Worm (Caenorhabditis elegans) whole organism, L1 larva: Measurements from ENCODE around the gene cid-1.
A peak's percentile ranks its signal among the peaks of the same experiment; 100 is the strongest.

ENCODE experiments used
- C04F5.9 ChIP-seq: sonication (generic microtip); optimal IDR thresholded peaks from 2 replicates; lab custom pipeline; 2016; ENCODE audit warnings: missing genetic modification characterization, missing compliant biosample characterization
- C16A3.4 ChIP-seq: fragments of 150-350 bp; optimal IDR thresholded peaks from 2 replicates; lab custom pipeline; 2014; ENCODE audit warnings: missing biosample characterization, missing genetic modification characterization
- C34B4.2 ChIP-seq: sonication (generic microtip); optimal IDR thresholded peaks from 2 replicates; lab custom pipeline; 2017; ENCODE audit warnings: mild to moderate bottlenecking, missing genetic modification characterization, missing compliant biosample characterization
- Y116A8C.19 ChIP-seq: sonication (generic microtip); optimal IDR thresholded peaks from 2 replicates; lab custom pipeline; 2016; ENCODE audit warnings: missing compliant biosample characterization, missing genetic modification characterization, borderline replicate concordance
- aly-2 ChIP-seq: fragments of 150-350 bp; optimal IDR thresholded peaks from 2 replicates; lab custom pipeline; 2014; ENCODE audit warnings: missing biosample characterization, missing genetic modification characterization
- blmp-1 ChIP-seq: fragments of 150-350 bp; optimal IDR thresholded peaks from 2 replicates; lab custom pipeline; 2014; ENCODE audit warnings: missing biosample characterization, missing genetic modification characterization
- ceh-90 ChIP-seq: sonication (generic microtip); optimal IDR thresholded peaks from 2 replicates; lab custom pipeline; 2016; ENCODE audit warnings: missing genetic modification characterization, missing compliant biosample characterization
- ces-1 ChIP-seq: fragments of 150-350 bp; optimal IDR thresholded peaks from 2 replicates; lab custom pipeline; 2014; ENCODE audit warnings: missing biosample characterization, missing genetic modification reagents, missing genetic modification characterization
- dpl-1 ChIP-seq, 3 experiments: fragments of 150-350 bp in 2 of 3; sonication (generic microtip) in 1 of 3; optimal IDR thresholded peaks; 2 replicates each; lab custom pipeline; 2014 to 2017; ENCODE audit warnings: missing biosample characterization in 3 of 3, missing genetic modification characterization in 3 of 3, missing genetic modification reagents in 3 of 3
- dsc-1 ChIP-seq: sonication (generic microtip); optimal IDR thresholded peaks from 2 replicates; lab custom pipeline; 2016; ENCODE audit warnings: mild to moderate bottlenecking, missing genetic modification characterization, missing compliant biosample characterization
- efl-1 ChIP-seq, 4 experiments: fragments of 150-350 bp; optimal IDR thresholded peaks in 3 of 4; peaks in 1 of 4; 1 replicate in 1 of 4; 2 replicates in 3 of 4; lab custom pipeline; 2014; ENCODE audit warnings: missing biosample characterization in 2 of 4, missing genetic modification characterization in 2 of 4, missing genetic modification reagents in 2 of 4
- efl-3 ChIP-seq: fragments of 200-800 bp; sonication (Bioruptor generic); optimal IDR thresholded peaks from 2 replicates; lab custom pipeline; 2018; ENCODE audit warnings: mild to moderate bottlenecking, missing genetic modification characterization, missing compliant biosample characterization
- egl-13 ChIP-seq: sonication (generic microtip); optimal IDR thresholded peaks from 2 replicates; lab custom pipeline; 2016; ENCODE audit warnings: missing genotype, missing genetic modification reagents, missing genetic modification characterization, missing compliant biosample characterization
- egl-27 ChIP-seq, 2 experiments: fragments of 150-350 bp in 1 of 2; sonication (generic microtip); optimal IDR thresholded peaks; 3 replicates each; lab custom pipeline; 2017 to 2018; ENCODE audit warnings: missing biosample characterization in 2 of 2, missing genetic modification characterization in 2 of 2, missing genetic modification reagents in 2 of 2
- ets-5 ChIP-seq: fragments of 200-800 bp; sonication (Bioruptor generic); IDR thresholded peaks from 2 replicates; pipeline ENCODE4 v1.3.6; 2022; ENCODE audit warnings: missing genetic modification characterization, missing compliant biosample characterization
- grh-1 ChIP-seq: fragments of 200-800 bp; sonication (Bioruptor generic); IDR thresholded peaks from 2 replicates; pipeline ENCODE4 v1.3.6; 2022; ENCODE audit warnings: missing genetic modification reagents, missing genetic modification characterization, missing compliant biosample characterization
- hlh-17 ChIP-seq: fragments of 200-800 bp; sonication (Bioruptor generic); optimal IDR thresholded peaks from 2 replicates; lab custom pipeline; 2018; ENCODE audit warnings: missing genetic modification characterization, mild to moderate bottlenecking, missing compliant biosample characterization, moderate library complexity, borderline replicate concordance
- hlh-4 ChIP-seq: sonication (generic microtip); optimal IDR thresholded peaks from 2 replicates; lab custom pipeline; 2016; ENCODE audit warnings: mild to moderate bottlenecking, missing genetic modification characterization, missing compliant biosample characterization
- isw-1 ChIP-seq: fragments of 200-800 bp; sonication (Bioruptor generic); IDR thresholded peaks from 2 replicates; pipeline ENCODE4 v1.3.6; 2022; ENCODE audit warnings: missing genetic modification characterization, missing compliant biosample characterization
- lin-14 ChIP-seq: fragments of 200-800 bp; sonication (Bioruptor generic); optimal IDR thresholded peaks from 2 replicates; lab custom pipeline; 2018; ENCODE audit warnings: mild to moderate bottlenecking, missing genetic modification characterization, moderate library complexity, missing compliant biosample characterization
- lin-15B ChIP-seq: fragments of 150-350 bp; sonication (generic microtip); optimal IDR thresholded peaks from 3 replicates; lab custom pipeline; 2014; ENCODE audit warnings: missing biosample characterization, missing genetic modification characterization
- lin-35 ChIP-seq, 2 experiments: fragments of 150-350 bp; optimal IDR thresholded peaks; 2 replicates each; lab custom pipeline; 2014; ENCODE audit warnings: missing biosample characterization in 2 of 2, missing genetic modification characterization in 2 of 2, missing genetic modification reagents in 2 of 2
- lsy-2 ChIP-seq, 2 experiments: fragments of 150-350 bp; optimal IDR thresholded peaks; 2 replicates each; lab custom pipeline; 2014; ENCODE audit warnings: missing biosample characterization in 2 of 2, missing genetic modification characterization in 2 of 2
- mef-2 ChIP-seq: fragments of 150-350 bp; optimal IDR thresholded peaks from 2 replicates; lab custom pipeline; 2014; ENCODE audit warnings: missing biosample characterization, missing genetic modification characterization
- nhr-12 ChIP-seq: sonication (generic microtip); optimal IDR thresholded peaks from 2 replicates; lab custom pipeline; 2017; ENCODE audit warnings: missing biosample characterization, missing genetic modification characterization
- nhr-28 ChIP-seq: fragments of 150-350 bp; optimal IDR thresholded peaks from 2 replicates; lab custom pipeline; 2014; ENCODE audit warnings: missing biosample characterization, missing genetic modification characterization
- nhr-47 ChIP-seq: sonication (generic microtip); optimal IDR thresholded peaks from 2 replicates; lab custom pipeline; 2016; ENCODE audit warnings: mild to moderate bottlenecking, missing genetic modification characterization, moderate library complexity, missing compliant biosample characterization
- nhr-77 ChIP-seq: fragments of 150-350 bp; optimal IDR thresholded peaks from 2 replicates; lab custom pipeline; 2014; ENCODE audit warnings: missing biosample characterization, missing genetic modification characterization
- nhr-84 ChIP-seq: sonication (generic microtip); optimal IDR thresholded peaks from 2 replicates; lab custom pipeline; 2017; ENCODE audit warnings: missing biosample characterization, missing genetic modification characterization
- nhr-85 ChIP-seq: sonication (generic microtip); peaks from one replicate; lab custom pipeline; 2016; ENCODE audit warnings: missing genetic modification characterization, inconsistent platforms, missing compliant biosample characterization
- nhr-90 ChIP-seq: sonication (generic microtip); optimal IDR thresholded peaks from 2 replicates; lab custom pipeline; 2016; ENCODE audit warnings: mild to moderate bottlenecking, missing genetic modification characterization, missing compliant biosample characterization; ENCODE audit not compliant: poor library complexity
- pag-3 ChIP-seq: sonication (generic microtip); optimal IDR thresholded peaks from 2 replicates; lab custom pipeline; 2017; ENCODE audit warnings: missing genetic modification characterization, mild to moderate bottlenecking, missing compliant biosample characterization, antibody characterized with exemption, borderline replicate concordance; ENCODE audit not compliant: insufficient read depth
- pax-3 ChIP-seq: fragments of 200-800 bp; sonication (Bioruptor generic); optimal IDR thresholded peaks from 2 replicates; lab custom pipeline; 2018; ENCODE audit warnings: mild to moderate bottlenecking, missing genetic modification characterization, moderate library complexity, missing compliant biosample characterization
- pqm-1 ChIP-seq: sonication (generic microtip); optimal IDR thresholded peaks from 3 replicates; lab custom pipeline; 2017; ENCODE audit warnings: missing biosample characterization, missing genetic modification characterization
- rnt-1 ChIP-seq: sonication (generic microtip); optimal IDR thresholded peaks from 2 replicates; lab custom pipeline; 2016; ENCODE audit warnings: mild to moderate bottlenecking, missing genetic modification characterization, moderate library complexity, missing compliant biosample characterization
- snu-23 ChIP-seq: sonication (generic microtip); optimal IDR thresholded peaks from 2 replicates; lab custom pipeline; 2016; ENCODE audit warnings: missing genetic modification characterization, missing compliant biosample characterization
- sox-4 ChIP-seq: sonication (generic microtip); optimal IDR thresholded peaks from 2 replicates; lab custom pipeline; 2016; ENCODE audit warnings: missing genetic modification characterization, missing compliant biosample characterization
- sup-37 ChIP-seq: fragments of 200-800 bp; sonication (Bioruptor generic); optimal IDR thresholded peaks from 2 replicates; lab custom pipeline; 2018; ENCODE audit warnings: mild to moderate bottlenecking, missing genetic modification characterization, missing compliant biosample characterization
- tlp-1 ChIP-seq: fragments of 150-350 bp; optimal IDR thresholded peaks from 2 replicates; lab custom pipeline; 2014; ENCODE audit warnings: missing biosample characterization, missing genetic modification characterization
- unc-30 ChIP-seq: sonication (generic microtip); optimal IDR thresholded peaks from 2 replicates; lab custom pipeline; 2017; ENCODE audit warnings: missing biosample characterization, missing genetic modification characterization
- vab-15 ChIP-seq: sonication (generic microtip); optimal IDR thresholded peaks from 2 replicates; lab custom pipeline; 2017; ENCODE audit warnings: missing genotype, mild to moderate bottlenecking, missing genetic modification characterization, missing compliant biosample characterization
- zag-1 ChIP-seq: fragments of 150-350 bp; optimal IDR thresholded peaks from 2 replicates; lab custom pipeline; 2014; ENCODE audit warnings: missing biosample characterization, missing genetic modification characterization
- ztf-4 ChIP-seq: fragments of 150-350 bp; optimal IDR thresholded peaks from 2 replicates; lab custom pipeline; 2014; ENCODE audit warnings: missing biosample characterization, missing genetic modification characterization

Gene cid-1

DNA sequence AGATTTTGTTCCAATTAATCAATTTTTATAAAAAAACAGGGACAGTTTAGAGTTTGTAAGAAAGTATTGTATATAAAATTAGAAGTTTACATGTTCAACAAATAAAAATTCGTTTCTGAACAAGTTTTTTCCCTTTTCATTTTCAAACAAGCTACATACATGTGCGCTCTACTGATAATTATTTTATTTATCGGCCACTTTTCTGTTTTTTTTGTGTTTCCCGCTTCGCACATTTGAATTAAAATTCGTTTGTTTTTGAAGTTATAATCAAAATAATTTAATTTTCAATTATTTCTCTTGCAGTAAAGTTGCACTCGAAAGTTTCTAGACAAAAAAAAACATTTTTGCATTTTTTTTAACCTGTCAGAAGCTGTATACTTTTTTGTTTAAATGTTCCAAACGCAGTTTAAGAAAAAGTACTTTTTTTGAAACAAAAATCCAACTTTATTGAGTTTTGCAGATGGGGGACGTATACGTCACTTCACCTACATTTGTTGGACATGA, 17.0 kb downstream of the cid-1 start, which contains the start of gene hira-1:
hira-1 (plus strand) TSS at position 454 of the 504 bp plus-strand sequence.
- TF ChIP-seq snu-23 = peak; percentile 16
- TF ChIP-seq ztf-4 (tag; lab: Kevin White, UChicago) = no peak
- TF ChIP-seq ceh-90 = no peak
- no peak for TF ChIP-seq aly-2
- no peak for TF ChIP-seq dsc-1 (tag; lab: Kevin White, UChicago)
- TF ChIP-seq hlh-17 (GFP tag; lab: Kevin White, UChicago) = no peak
- no peak for TF ChIP-seq pag-3 (tag; lab: Kevin White, UChicago)
- TF ChIP-seq nhr-28 (tag; lab: Kevin White, UChicago) = no peak
- TF ChIP-seq sup-37 = no peak
- peak; percentile 70 to 77 for TF ChIP-seq efl-1 (optimal IDR thresholded peaks at IDR 0.05; lab: Kevin White, UChicago)
- peak; percentile 77 to 97 for TF ChIP-seq efl-1 (GFP tag; optimal IDR thresholded peaks at IDR 0.05 in 1 of 2; lab: Kevin White, UChicago)
- peak; percentile 62 to 82 (median 63) for TF ChIP-seq dpl-1 (GFP tag; optimal IDR thresholded peaks at IDR 0.05; lab: Kevin White, UChicago)
- no peak for TF ChIP-seq unc-30 (tag; lab: Kevin White, UChicago)
- TF ChIP-seq efl-3 (GFP tag; lab: Kevin White, UChicago) = no peak
- no peak for TF ChIP-seq ets-5 (GFP tag; lab: Robert Waterston, UW)
- TF ChIP-seq nhr-84 = no peak
- no peak for TF ChIP-seq C04F5.9 (tag; lab: Kevin White, UChicago)
- TF ChIP-seq lin-35 (GFP tag; optimal IDR thresholded peaks at IDR 0.05; lab: Kevin White, UChicago) = peak; percentile 76 to 82
- TF ChIP-seq nhr-85 (tag; lab: Kevin White, UChicago) = no peak
- TF ChIP-seq tlp-1 = no peak
- no peak for TF ChIP-seq ces-1 (GFP tag; lab: Kevin White, UChicago)
- TF ChIP-seq zag-1 (tag; lab: Kevin White, UChicago) = no peak
- no peak for TF ChIP-seq rnt-1
- TF ChIP-seq vab-15 (tag; lab: Kevin White, UChicago) = peak; percentile 12
- TF ChIP-seq hlh-4 = no peak
- no peak for TF ChIP-seq mef-2 (tag; lab: Kevin White, UChicago)
- no peak for TF ChIP-seq grh-1
- no peak for TF ChIP-seq nhr-47 (tag; lab: Kevin White, UChicago)
- peak; percentile 21 for TF ChIP-seq lin-14 (GFP tag; lab: Kevin White, UChicago)
- TF ChIP-seq lin-15B (tag; lab: Kevin White, UChicago) = peak; percentile 62
- no peak for TF ChIP-seq egl-27 (tag; optimal IDR thresholded peaks at IDR 0.05; lab: Kevin White, UChicago)
- TF ChIP-seq pax-3 (tag; lab: Kevin White, UChicago) = no peak
- no peak for TF ChIP-seq egl-13 (tag; lab: Kevin White, UChicago)
- TF ChIP-seq blmp-1 (tag; lab: Kevin White, UChicago) = peak; percentile 43
- TF ChIP-seq lsy-2 (tag; optimal IDR thresholded peaks at IDR 0.05; lab: Kevin White, UChicago) = peak; percentile 31 to 71
- TF ChIP-seq nhr-90 = no peak
- no peak for TF ChIP-seq pqm-1 (tag; lab: Kevin White, UChicago)
- no peak for TF ChIP-seq sox-4 (tag; lab: Kevin White, UChicago)
- TF ChIP-seq nhr-77 (tag; lab: Kevin White, UChicago) = no peak
- TF ChIP-seq C34B4.2 (tag; lab: Kevin White, UChicago) = no peak
- TF ChIP-seq Y116A8C.19 (tag; lab: Kevin White, UChicago) = no peak
- TF ChIP-seq isw-1 (GFP tag; lab: Robert Waterston, UW) = no peak
- TF ChIP-seq C16A3.4 (tag; lab: Kevin White, UChicago) = peak; percentile 49
- no peak for TF ChIP-seq nhr-12 (tag; lab: Kevin White, UChicago)
